Worm (Caenorhabditis elegans): ENCODE results near the gene C28H8.2.

Gene C28H8.2

DNA sequence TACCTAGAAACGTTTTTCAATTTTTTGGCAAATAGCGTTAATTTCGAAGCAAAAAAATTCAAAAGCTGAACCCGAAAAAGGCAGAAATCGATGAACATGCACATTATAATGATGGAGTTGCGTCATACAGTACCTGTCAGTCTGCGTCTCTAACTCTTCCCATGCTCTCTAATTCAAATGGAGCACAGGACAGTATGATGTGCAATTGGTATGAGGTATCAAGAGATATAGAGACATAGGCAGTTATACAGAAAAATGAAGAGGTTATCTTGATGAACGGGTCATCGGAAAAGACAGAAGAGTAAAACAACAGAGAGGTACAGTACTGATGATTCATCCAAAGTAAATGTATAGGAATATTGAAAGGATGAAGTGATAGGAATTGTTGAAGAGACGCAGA lies 19.4 kb upstream of the C28H8.2 start (continued):
- TF ChIP-seq zfp-3 (GFP tag; conservative IDR thresholded peaks at IDR 0.05) = no peak
- TF ChIP-seq lsy-2 (tag; optimal IDR thresholded peaks at IDR 0.05) = peak in 1 of 2 experiments; percentile 58
- TF ChIP-seq nhr-102 (tag; optimal IDR thresholded peaks at IDR 0.05) = no peak

ce11 chrIII:5902558-5902957 lies 17.6 kb upstream of the C28H8.2 start:
- TF ChIP-seq mxl-2 (GFP tag; conservative IDR thresholded peaks at IDR 0.05) (no peak), lir-3 (tag; optimal IDR thresholded peaks at IDR 0.05) (no peak), zag-1 (tag; optimal IDR thresholded peaks at IDR 0.05) (no peak), nhr-237 (tag; optimal IDR thresholded peaks at IDR 0.05) (no peak), T26A8.4 (GFP tag; IDR thresholded peaks at IDR 0.05) (no peak), nhr-76 (tag; optimal IDR thresholded peaks at IDR 0.05) (no peak), nhr-42 (GFP tag; IDR thresholded peaks at IDR 0.05) (no peak), ZK546.5 (tag; optimal IDR thresholded peaks at IDR 0.05) (no peak), hif-1 (tag; optimal IDR thresholded peaks at IDR 0.05) (no peak), pha-4 (GFP tag; IDR thresholded peaks at IDR 0.05) (no peak), pha-4 (tag; optimal IDR thresholded peaks at IDR 0.05) (no peak), fos-1 (tag; optimal IDR thresholded peaks at IDR 0.05) (no peak), tag-97 (GFP tag; IDR thresholded peaks at IDR 0.05) (no peak), nhr-111 (GFP tag; optimal IDR thresholded peaks at IDR 0.05) (no peak), F26F4.8 (GFP tag; conservative IDR thresholded peaks at IDR 0.05) (no peak), gei-8 (GFP tag; optimal IDR thresholded peaks at IDR 0.05) (no peak), hlh-30 (tag; optimal IDR thresholded peaks at IDR 0.05; ENCODE audit: insufficient read depth) (no peak), lin-38 (GFP tag; IDR thresholded peaks at IDR 0.05) (no peak), snpc-1.2 (GFP tag; IDR thresholded peaks at IDR 0.05) (no peak), ctbp-1 (GFP tag; IDR thresholded peaks at IDR 0.05) (no peak), daf-8 (GFP tag; IDR thresholded peaks at IDR 0.05) (no peak)

DNA sequence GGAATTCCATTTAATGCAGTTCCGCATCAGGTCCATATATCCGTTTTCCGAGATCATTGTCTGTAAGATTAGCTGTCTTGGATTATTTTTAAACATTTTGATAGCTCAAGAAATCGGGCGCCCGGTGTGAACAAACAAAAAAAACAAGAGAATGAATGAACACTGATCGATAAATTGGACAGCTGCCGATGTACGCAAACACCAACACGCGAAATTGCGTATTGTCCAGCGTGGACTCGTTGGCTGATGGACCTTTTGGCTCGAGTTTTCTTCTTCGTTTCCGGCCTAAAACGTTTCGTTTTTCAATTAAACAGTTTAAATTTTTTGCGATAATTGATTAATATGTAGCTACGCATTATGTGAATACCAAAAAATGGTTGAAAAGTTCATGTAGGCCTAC lies 14.1 kb upstream of the C28H8.2 start, which contains the start of gene dpff-1:
dpff-1 (minus strand) TSS at position 288 of the 400 bp plus-strand sequence.
- TF ChIP-seq nhr-102 (tag; optimal IDR thresholded peaks at IDR 0.05) (no peak), mes-2 (tag; optimal IDR thresholded peaks at IDR 0.05; ENCODE audit: poor library complexity, severe bottlenecking) (peak; percentile 64), madf-9 (GFP tag; conservative IDR thresholded peaks at IDR 0.05) (no peak), hmg-1.1 (GFP tag; IDR thresholded peaks at IDR 0.05) (peak; percentile 39; the same call in 1 of the 2 replicates), hlh-30 (tag; optimal IDR thresholded peaks at IDR 0.05; ENCODE audit: insufficient read depth) (peak; percentile 16), ceh-82 (tag; optimal IDR thresholded peaks at IDR 0.05) (no peak), lir-3 (tag; optimal IDR thresholded peaks at IDR 0.05) (no peak), dmd-6 (GFP tag; IDR thresholded peaks at IDR 0.05) (0 out of 2 replicates have a peak, but pooled peaks have one; percentile 7), mep-1 (tag; optimal IDR thresholded peaks at IDR 0.05) (peak; percentile 12), F44E2.7 (GFP tag; IDR thresholded peaks at IDR 0.05) (no peak), lsy-2 (tag; optimal IDR thresholded peaks at IDR 0.05) (peak in 1 of 2 experiments; percentile 43), hlh-11 (tag; optimal IDR thresholded peaks at IDR 0.05) (peak; percentile 12), dve-1 (tag; optimal IDR thresholded peaks at IDR 0.05; ENCODE audit: insufficient read depth) (peak; percentile 30)

ce11 chrIII:5906749-5907148 lies 13.4 kb upstream of the C28H8.2 start, which contains the start of gene erd-2.2:
Gene erd-2.2 (plus strand): TSS chrIII:5907049.
- TF ChIP-seq daf-16 (GFP tag; optimal IDR thresholded peaks at IDR 0.05) = no peak
- peak; percentile 62 for TF ChIP-seq daf-16 (tag; optimal IDR thresholded peaks at IDR 0.05)
- no peak for TF ChIP-seq ces-1 (GFP tag; optimal IDR thresholded peaks at IDR 0.05)
- TF ChIP-seq arid-1 (GFP tag; conservative IDR thresholded peaks at IDR 0.05) = no peak
- no peak for TF ChIP-seq nhr-111 (GFP tag; optimal IDR thresholded peaks at IDR 0.05)
